Worm (Caenorhabditis elegans) whole organism, L1 larva: Measurements from ENCODE around the gene D1053.2.
A peak's percentile ranks its signal among the peaks of the same experiment; 100 is the strongest.

Experiments
- C04F5.9 ChIP-seq: sonication (generic microtip); optimal IDR thresholded peaks from 2 replicates; lab custom pipeline; 2016; ENCODE audit warnings: missing genetic modification characterization, missing compliant biosample characterization
- C34B4.2 ChIP-seq: sonication (generic microtip); optimal IDR thresholded peaks from 2 replicates; lab custom pipeline; 2017; ENCODE audit warnings: mild to moderate bottlenecking, missing genetic modification characterization, missing compliant biosample characterization
- F16B12.6 ChIP-seq: fragments of 150-350 bp; optimal IDR thresholded peaks from 2 replicates; lab custom pipeline; 2014; ENCODE audit warnings: missing biosample characterization, missing genetic modification characterization
- Y116A8C.19 ChIP-seq: sonication (generic microtip); optimal IDR thresholded peaks from 2 replicates; lab custom pipeline; 2016; ENCODE audit warnings: missing compliant biosample characterization, missing genetic modification characterization, borderline replicate concordance
- aha-1 ChIP-seq: fragments of 150-350 bp; optimal IDR thresholded peaks from 2 replicates; lab custom pipeline; 2014; ENCODE audit warnings: missing biosample characterization, missing genetic modification characterization
- ama-1 ChIP-seq: fragments of 150-350 bp; optimal IDR thresholded peaks from 2 replicates; lab custom pipeline; 2014
- blmp-1 ChIP-seq: fragments of 150-350 bp; optimal IDR thresholded peaks from 2 replicates; lab custom pipeline; 2014; ENCODE audit warnings: missing biosample characterization, missing genetic modification characterization
- ceh-63 ChIP-seq: fragments of 200-800 bp; sonication (Bioruptor generic); optimal IDR thresholded peaks from 2 replicates; lab custom pipeline; 2018; ENCODE audit warnings: mild to moderate bottlenecking, missing genetic modification characterization, missing compliant biosample characterization
- ceh-8 ChIP-seq: fragments of 200-800 bp; sonication (Bioruptor generic); optimal IDR thresholded peaks from 2 replicates; lab custom pipeline; 2018; ENCODE audit warnings: mild to moderate bottlenecking, missing genetic modification characterization, moderate library complexity, missing compliant biosample characterization
- ceh-82 ChIP-seq, 3 experiments: fragments of 150-350 bp in 1 of 3; sonication (generic microtip) in 2 of 3; optimal IDR thresholded peaks; 2 replicates each; lab custom pipeline; 2014 to 2017; ENCODE audit warnings: missing biosample characterization in 3 of 3, missing genetic modification characterization in 3 of 3
- ceh-88 ChIP-seq: fragments of 200-800 bp; sonication (Bioruptor generic); IDR thresholded peaks from 2 replicates; pipeline ENCODE4 v1.3.6; 2022; ENCODE audit warnings: missing genetic modification characterization, missing compliant biosample characterization
- ceh-90 ChIP-seq: sonication (generic microtip); optimal IDR thresholded peaks from 2 replicates; lab custom pipeline; 2016; ENCODE audit warnings: missing genetic modification characterization, missing compliant biosample characterization
- ces-1 ChIP-seq: fragments of 150-350 bp; optimal IDR thresholded peaks from 2 replicates; lab custom pipeline; 2014; ENCODE audit warnings: missing biosample characterization, missing genetic modification reagents, missing genetic modification characterization
- dsc-1 ChIP-seq: sonication (generic microtip); optimal IDR thresholded peaks from 2 replicates; lab custom pipeline; 2016; ENCODE audit warnings: mild to moderate bottlenecking, missing genetic modification characterization, missing compliant biosample characterization
- efl-3 ChIP-seq: fragments of 200-800 bp; sonication (Bioruptor generic); optimal IDR thresholded peaks from 2 replicates; lab custom pipeline; 2018; ENCODE audit warnings: mild to moderate bottlenecking, missing genetic modification characterization, missing compliant biosample characterization
- egl-13 ChIP-seq: sonication (generic microtip); optimal IDR thresholded peaks from 2 replicates; lab custom pipeline; 2016; ENCODE audit warnings: missing genotype, missing genetic modification reagents, missing genetic modification characterization, missing compliant biosample characterization
- elt-2 ChIP-seq: sonication (generic microtip); optimal IDR thresholded peaks from 2 replicates; lab custom pipeline; 2016; ENCODE audit warnings: missing genetic modification characterization, mild to moderate bottlenecking, inconsistent platforms, missing compliant biosample characterization, missing genetic modification reagents
- elt-3 ChIP-seq, 6 experiments: fragments of 150-350 bp in 1 of 6; sonication (generic microtip); optimal IDR thresholded peaks; 2 replicates each; lab custom pipeline; 2017 to 2018; ENCODE audit warnings: missing biosample characterization in 6 of 6, missing genetic modification characterization in 6 of 6, inconsistent platforms in 1 of 6
- fkh-10 ChIP-seq: sonication (generic microtip); optimal IDR thresholded peaks from 2 replicates; lab custom pipeline; 2017; ENCODE audit warnings: missing biosample characterization, missing genetic modification reagents, missing genetic modification characterization
- grh-1 ChIP-seq: fragments of 200-800 bp; sonication (Bioruptor generic); IDR thresholded peaks from 2 replicates; pipeline ENCODE4 v1.3.6; 2022; ENCODE audit warnings: missing genetic modification reagents, missing genetic modification characterization, missing compliant biosample characterization
- hpl-2 ChIP-seq: fragments of 150-350 bp; optimal IDR thresholded peaks from 2 replicates; lab custom pipeline; 2014; ENCODE audit warnings: missing biosample characterization, missing genetic modification reagents, missing genetic modification characterization
- isw-1 ChIP-seq: fragments of 200-800 bp; sonication (Bioruptor generic); IDR thresholded peaks from 2 replicates; pipeline ENCODE4 v1.3.6; 2022; ENCODE audit warnings: missing genetic modification characterization, missing compliant biosample characterization
- lin-14 ChIP-seq: fragments of 200-800 bp; sonication (Bioruptor generic); optimal IDR thresholded peaks from 2 replicates; lab custom pipeline; 2018; ENCODE audit warnings: mild to moderate bottlenecking, missing genetic modification characterization, moderate library complexity, missing compliant biosample characterization
- lin-15B ChIP-seq: fragments of 150-350 bp; sonication (generic microtip); optimal IDR thresholded peaks from 3 replicates; lab custom pipeline; 2014; ENCODE audit warnings: missing biosample characterization, missing genetic modification characterization
- lin-39 ChIP-seq: fragments of 150-350 bp; optimal IDR thresholded peaks from 2 replicates; lab custom pipeline; 2014; ENCODE audit warnings: missing biosample characterization, missing genetic modification reagents, missing genetic modification characterization
- lir-3 ChIP-seq: sonication (generic microtip); optimal IDR thresholded peaks from 2 replicates; lab custom pipeline; 2016; ENCODE audit warnings: mild to moderate bottlenecking, missing genetic modification characterization, moderate library complexity, missing compliant biosample characterization; ENCODE audit not compliant: poor library complexity
- lsy-2 ChIP-seq, 2 experiments: fragments of 150-350 bp; optimal IDR thresholded peaks; 2 replicates each; lab custom pipeline; 2014; ENCODE audit warnings: missing biosample characterization in 2 of 2, missing genetic modification characterization in 2 of 2
- mab-9 ChIP-seq: fragments of 200-800 bp; sonication (Bioruptor generic); IDR thresholded peaks from 2 replicates; pipeline ENCODE4 v1.3.6; 2022; ENCODE audit warnings: missing genetic modification reagents, missing genetic modification characterization, missing compliant biosample characterization
- mdl-1 ChIP-seq, 2 experiments: fragments of 150-350 bp; optimal IDR thresholded peaks; 2 replicates each; lab custom pipeline; 2014 to 2017; ENCODE audit warnings: missing biosample characterization in 2 of 2, missing genetic modification characterization in 2 of 2, inconsistent platforms in 1 of 2
- mef-2 ChIP-seq: fragments of 150-350 bp; optimal IDR thresholded peaks from 2 replicates; lab custom pipeline; 2014; ENCODE audit warnings: missing biosample characterization, missing genetic modification characterization
- nhr-11 ChIP-seq: fragments of 150-350 bp; optimal IDR thresholded peaks from 2 replicates; lab custom pipeline; 2014; ENCODE audit warnings: missing biosample characterization, missing genetic modification characterization
- nhr-19 ChIP-seq: fragments of 200-800 bp; sonication (Bioruptor generic); conservative IDR thresholded peaks from 2 replicates; pipeline ENCODE4 v1.3.6; 2022; ENCODE audit warnings: missing genetic modification characterization, missing compliant biosample characterization
- nhr-20 ChIP-seq: sonication (generic microtip); optimal IDR thresholded peaks from 2 replicates; lab custom pipeline; 2016; ENCODE audit warnings: mild to moderate bottlenecking, missing genetic modification characterization, missing compliant biosample characterization
- nhr-28 ChIP-seq: fragments of 150-350 bp; optimal IDR thresholded peaks from 2 replicates; lab custom pipeline; 2014; ENCODE audit warnings: missing biosample characterization, missing genetic modification characterization
- nhr-47 ChIP-seq: sonication (generic microtip); optimal IDR thresholded peaks from 2 replicates; lab custom pipeline; 2016; ENCODE audit warnings: mild to moderate bottlenecking, missing genetic modification characterization, moderate library complexity, missing compliant biosample characterization
- nhr-77 ChIP-seq: fragments of 150-350 bp; optimal IDR thresholded peaks from 2 replicates; lab custom pipeline; 2014; ENCODE audit warnings: missing biosample characterization, missing genetic modification characterization
- nhr-84 ChIP-seq: sonication (generic microtip); optimal IDR thresholded peaks from 2 replicates; lab custom pipeline; 2017; ENCODE audit warnings: missing biosample characterization, missing genetic modification characterization
- nhr-85 ChIP-seq: sonication (generic microtip); peaks from one replicate; lab custom pipeline; 2016; ENCODE audit warnings: missing genetic modification characterization, inconsistent platforms, missing compliant biosample characterization
- pqm-1 ChIP-seq: sonication (generic microtip); optimal IDR thresholded peaks from 3 replicates; lab custom pipeline; 2017; ENCODE audit warnings: missing biosample characterization, missing genetic modification characterization
- rnt-1 ChIP-seq: sonication (generic microtip); optimal IDR thresholded peaks from 2 replicates; lab custom pipeline; 2016; ENCODE audit warnings: mild to moderate bottlenecking, missing genetic modification characterization, moderate library complexity, missing compliant biosample characterization
- unc-130 ChIP-seq: fragments of 150-350 bp; optimal IDR thresholded peaks from 2 replicates; lab custom pipeline; 2017; ENCODE audit warnings: missing biosample characterization, missing genetic modification characterization, inconsistent platforms
- unc-30 ChIP-seq: sonication (generic microtip); optimal IDR thresholded peaks from 2 replicates; lab custom pipeline; 2017; ENCODE audit warnings: missing biosample characterization, missing genetic modification characterization
- vab-15 ChIP-seq: sonication (generic microtip); optimal IDR thresholded peaks from 2 replicates; lab custom pipeline; 2017; ENCODE audit warnings: missing genotype, mild to moderate bottlenecking, missing genetic modification characterization, missing compliant biosample characterization
- zag-1 ChIP-seq: fragments of 150-350 bp; optimal IDR thresholded peaks from 2 replicates; lab custom pipeline; 2014; ENCODE audit warnings: missing biosample characterization, missing genetic modification characterization
- ztf-11 ChIP-seq, 2 experiments: sonication (generic microtip); optimal IDR thresholded peaks; 2 replicates each; lab custom pipeline; 2016 to 2017; ENCODE audit warnings: missing genetic modification characterization in 2 of 2, missing biosample characterization in 1 of 2, missing compliant biosample characterization in 1 of 2

The D1053.2 gene

ce11 chrX:11726450-11726849 lies 1.5 kb upstream of the D1053.2 start:
- no peak for TF ChIP-seq ceh-90 (tag; lab: Kevin White, UChicago)
- TF ChIP-seq F16B12.6 (tag; lab: Kevin White, UChicago) = no peak
- TF ChIP-seq blmp-1 (tag; lab: Kevin White, UChicago) = peak; percentile 26
- peak; percentile 55 for TF ChIP-seq lin-14
- TF ChIP-seq ces-1 (GFP tag; lab: Kevin White, UChicago) = no peak
- TF ChIP-seq mdl-1 (tag; optimal IDR thresholded peaks at IDR 0.05; lab: Kevin White, UChicago) = no peak
- peak; percentile 77 for TF ChIP-seq nhr-85 (tag; lab: Kevin White, UChicago)

ce11 chrX:11732752-11733151 lies 4.8 kb downstream of the D1053.2 start:
- TF ChIP-seq C04F5.9 (tag; lab: Kevin White, UChicago) (no peak), ceh-88 (no peak), nhr-84 (tag; lab: Kevin White, UChicago) (no peak), mab-9 (GFP tag; lab: Robert Waterston, UW) (no peak)
- TF ChIP-seq, all 84 proteins: peak for 0

ce11 chrX:11734110-11734509 lies 6.2 kb downstream of the D1053.2 start:
- TF ChIP-seq elt-2 (tag; lab: Kevin White, UChicago) = peak; percentile 1
- no peak for TF ChIP-seq aha-1

ce11 chrX:11737053-11737452 lies 9.1 kb downstream of the D1053.2 start, which contains the start of gene D1053.3:
TSS of gene D1053.3 (minus strand) at chrX:11737153.
- no peak for TF ChIP-seq ceh-82 (tag; optimal IDR thresholded peaks at IDR 0.05; lab: Kevin White, UChicago)
- TF ChIP-seq lir-3 = no peak

- TF ChIP-seq ceh-63 (GFP tag; lab: Kevin White, UChicago) = no peak
- no peak for TF ChIP-seq ceh-8 (GFP tag; lab: Kevin White, UChicago)
- no peak for TF ChIP-seq nhr-11 (tag; lab: Kevin White, UChicago)
- TF ChIP-seq nhr-19 (GFP tag; lab: Robert Waterston, UW) = no peak
- no peak for TF ChIP-seq ztf-11 (tag; optimal IDR thresholded peaks at IDR 0.05; lab: Kevin White, UChicago)
- TF ChIP-seq unc-30 (tag; lab: Kevin White, UChicago) = no peak
- TF ChIP-seq vab-15 (tag; lab: Kevin White, UChicago) = no peak
- no peak for TF ChIP-seq lin-39
- TF ChIP-seq pqm-1 (tag; lab: Kevin White, UChicago) = peak; percentile 46
- TF ChIP-seq F16B12.6 (tag; lab: Kevin White, UChicago) = no peak
- no peak for TF ChIP-seq ceh-82 (tag; optimal IDR thresholded peaks at IDR 0.05; lab: Kevin White, UChicago)
- no peak for TF ChIP-seq elt-3 (tag; optimal IDR thresholded peaks at IDR 0.05; lab: Kevin White, UChicago)
- TF ChIP-seq efl-3 (GFP tag; lab: Kevin White, UChicago) = no peak
- no peak for TF ChIP-seq ces-1 (GFP tag; lab: Kevin White, UChicago)
- no peak for TF ChIP-seq nhr-77 (tag; lab: Kevin White, UChicago)
- TF ChIP-seq nhr-20 (tag; lab: Kevin White, UChicago) = peak; percentile 45
- no peak for TF ChIP-seq C34B4.2
- TF ChIP-seq grh-1 (GFP tag; lab: Robert Waterston, UW) = no peak
- TF ChIP-seq lsy-2 (tag; optimal IDR thresholded peaks at IDR 0.05; lab: Kevin White, UChicago) = no peak
- TF ChIP-seq lin-14 = peak; percentile 33
- peak in 1 of 2 experiments; percentile 57 for TF ChIP-seq mdl-1 (tag; optimal IDR thresholded peaks at IDR 0.05; lab: Kevin White, UChicago)
- TF ChIP-seq isw-1 (GFP tag; lab: Robert Waterston, UW) = no peak
- TF ChIP-seq nhr-47 (tag; lab: Kevin White, UChicago) = no peak
- no peak for TF ChIP-seq nhr-85 (tag; lab: Kevin White, UChicago)
- TF ChIP-seq dsc-1 (tag; lab: Kevin White, UChicago) = peak; percentile 39
- TF ChIP-seq egl-13 = no peak
- TF ChIP-seq zag-1 = no peak
- TF ChIP-seq nhr-28 (tag; lab: Kevin White, UChicago) = no peak
- TF ChIP-seq fkh-10 (GFP tag; lab: Kevin White, UChicago) = no peak
- no peak for TF ChIP-seq rnt-1 (tag; lab: Kevin White, UChicago)
- TF ChIP-seq hpl-2 (GFP tag; lab: Kevin White, UChicago) = no peak
- TF ChIP-seq mef-2 = no peak
- no peak for TF ChIP-seq unc-130 (tag; lab: Kevin White, UChicago)
- TF ChIP-seq Y116A8C.19 (tag; lab: Kevin White, UChicago) = no peak
- no peak for TF ChIP-seq lin-15B
- TF ChIP-seq ama-1 (lab: Kevin White, UChicago) = no peak
Measured at ce11 chrX:11738602-11739100, 10.7 kb downstream of the D1053.2 start, which contains the start of gene nspa-9. TSS of gene nspa-9 (plus strand) at chrX:11739050.
